Worm (Caenorhabditis elegans) whole organism, midembryonic: Measurements from ENCODE around the gene F12F6.7.

ENCODE experiments used
- T22C8.4 ChIP-seq: fragments of 200-800 bp; sonication (Bioruptor generic); IDR thresholded peaks from 2 replicates; pipeline ENCODE4 v1.3.6; 2022; ENCODE audit warnings: missing genetic modification characterization, missing compliant biosample characterization
- flt-1 ChIP-seq: fragments of 200-800 bp; sonication (Bioruptor generic); IDR thresholded peaks from 2 replicates; pipeline ENCODE4 v1.3.6; 2022; ENCODE audit warnings: missing genetic modification characterization, missing compliant biosample characterization
- ref-1 ChIP-seq: fragments of 200-800 bp; sonication (Bioruptor generic); conservative IDR thresholded peaks from 2 replicates; pipeline ENCODE4 v1.3.6; 2022; ENCODE audit warnings: missing genetic modification reagents, missing genetic modification characterization, missing compliant biosample characterization
- ztf-23 ChIP-seq: fragments of 200-800 bp; sonication (Bioruptor generic); IDR thresholded peaks from 2 replicates; pipeline ENCODE4 v1.3.6; 2022; ENCODE audit warnings: missing genetic modification reagents, missing genetic modification characterization, missing compliant biosample characterization

DNA sequence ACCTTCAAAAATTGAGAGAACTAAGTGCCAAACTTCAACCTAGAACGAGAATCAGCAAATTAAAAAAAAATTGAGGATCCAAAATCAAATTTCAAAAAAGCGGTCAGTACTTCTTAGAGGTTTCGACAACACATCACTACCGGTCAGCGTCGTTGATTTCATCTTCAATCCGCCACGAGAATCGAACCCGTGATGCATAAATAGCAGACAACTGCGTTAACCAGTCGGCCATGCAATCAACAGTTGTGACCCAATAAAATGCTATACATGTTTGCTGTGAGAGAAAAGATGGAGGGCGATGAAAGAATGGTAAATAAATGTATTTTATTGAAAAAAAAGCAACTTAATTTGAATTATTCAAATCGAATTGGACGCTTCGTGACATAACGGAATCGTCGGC, 11.9 kb downstream of the F12F6.7 start:
- TF ChIP-seq flt-1 (GFP tag; lab: Robert Waterston, UW) (peak; percentile 95), ztf-23 (peak; percentile 92), ref-1 (GFP tag; lab: Robert Waterston, UW) (peak; percentile 81), T22C8.4 (GFP tag; lab: Robert Waterston, UW) (peak; percentile 81)
